Worm (Caenorhabditis elegans): ENCODE data around the gene ZC204.17.
"Not testable (repeated sequence)": the region's sequence is repeated elsewhere in the genome, so short reads cannot be mapped to it uniquely, and the experiment has no call there.

Gene ZC204.17

ce11 chrII:1636392-1636791 lies 9.7 kb downstream of the ZC204.17 start, which contains the start of gene srg-20:
Gene srg-20 (plus strand): TSS chrII:1636692.
- not testable (repeated sequence) for TF ChIP-seq dpl-1 (GFP tag; optimal IDR thresholded peaks at IDR 0.05); B0336.3 (GFP tag; IDR thresholded peaks at IDR 0.05); egrh-3 (GFP tag; IDR thresholded peaks at IDR 0.05)

DNA sequence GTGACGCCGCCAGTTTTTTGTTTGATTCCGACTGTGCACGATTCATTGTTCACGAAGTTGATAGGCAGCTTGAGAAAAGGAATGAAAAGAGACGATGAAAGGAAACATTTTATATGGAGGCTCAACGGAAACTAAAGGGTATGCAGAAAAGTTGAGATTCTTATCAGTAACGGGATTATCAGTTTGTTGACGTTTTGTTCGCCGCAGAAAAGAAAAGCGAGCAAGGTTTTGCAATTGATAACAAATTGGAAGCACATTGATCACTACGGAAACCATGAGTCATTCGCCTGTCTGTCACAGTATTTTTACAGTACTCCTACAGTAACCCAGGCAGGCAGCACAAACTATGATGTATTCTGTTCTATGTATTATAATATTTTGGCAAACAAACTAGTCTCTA lies 10.1 kb downstream of the ZC204.17 start:
- TF ChIP-seq Y79H2A.3 (GFP tag; conservative IDR thresholded peaks at IDR 0.05) (no peak), F23B12.7 (tag; optimal IDR thresholded peaks at IDR 0.05; ENCODE audit: insufficient read depth) (no peak), nhr-80 (tag; optimal IDR thresholded peaks at IDR 0.05) (peak; percentile 9)

ce11 chrII:1633490-1633889 lies 12.6 kb downstream of the ZC204.17 start, which contains the start of gene C08E3.1:
Gene C08E3.1 (plus strand): TSS chrII:1633790.
- not testable (repeated sequence) for TF ChIP-seq bed-1 (GFP tag; IDR thresholded peaks at IDR 0.05); athp-1 (tag; optimal IDR thresholded peaks at IDR 0.05); C17E4.6 (GFP tag; IDR thresholded peaks at IDR 0.05)

DNA sequence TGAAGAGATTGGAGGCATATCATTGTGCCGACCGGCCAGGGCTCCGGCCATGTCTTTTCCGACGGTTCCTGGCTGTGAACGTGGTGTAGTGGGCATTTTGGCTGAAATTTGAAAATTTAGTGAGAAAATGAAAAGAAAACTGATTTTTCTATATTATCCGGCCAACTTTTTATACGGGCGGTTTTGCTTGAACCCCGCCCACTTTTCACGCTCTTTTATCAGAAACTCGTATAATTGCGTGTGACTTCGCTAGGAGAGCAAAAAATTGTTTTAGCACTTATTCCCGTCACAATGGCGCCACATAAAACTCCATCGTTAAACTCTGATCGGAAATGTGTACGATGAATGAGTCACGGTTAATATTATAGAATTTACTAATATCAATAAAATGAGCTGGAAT lies 13.9 kb downstream of the ZC204.17 start, which contains the start of gene C08E3.13:
Gene C08E3.13 (minus strand): TSS at position 101 of the 400 bp plus-strand sequence.
- not testable (repeated sequence) for TF ChIP-seq B0336.3 (GFP tag; IDR thresholded peaks at IDR 0.05); B0035.1 (tag; optimal IDR thresholded peaks at IDR 0.05); mel-28 (tag; optimal IDR thresholded peaks at IDR 0.05; ENCODE audit: borderline replicate concordance)

ce11 chrII:1627783-1628182 lies 18.3 kb downstream of the ZC204.17 start, which contains the start of gene C08E3.15:
Gene C08E3.15 (minus strand): TSS chrII:1627883.
- not testable (repeated sequence) for TF ChIP-seq let-607 (tag; optimal IDR thresholded peaks at IDR 0.05); F37B4.10 (GFP tag; IDR thresholded peaks at IDR 0.05); athp-1 (tag; optimal IDR thresholded peaks at IDR 0.05)

- no peak for TF ChIP-seq F57A8.1 (GFP tag; optimal IDR thresholded peaks at IDR 0.05)
- TF ChIP-seq ekl-4 (GFP tag; IDR thresholded peaks at IDR 0.05), result no peak
- no peak for TF ChIP-seq nhr-179 (tag; optimal IDR thresholded peaks at IDR 0.05)
- TF ChIP-seq madf-6 (GFP tag; IDR thresholded peaks at IDR 0.05), result no peak
Measured at ce11 chrII:1625666-1626065, 20.4 kb downstream of the ZC204.17 start, which contains the start of gene C08E3.14. Gene C08E3.14 (plus strand): TSS chrII:1625966.

DNA sequence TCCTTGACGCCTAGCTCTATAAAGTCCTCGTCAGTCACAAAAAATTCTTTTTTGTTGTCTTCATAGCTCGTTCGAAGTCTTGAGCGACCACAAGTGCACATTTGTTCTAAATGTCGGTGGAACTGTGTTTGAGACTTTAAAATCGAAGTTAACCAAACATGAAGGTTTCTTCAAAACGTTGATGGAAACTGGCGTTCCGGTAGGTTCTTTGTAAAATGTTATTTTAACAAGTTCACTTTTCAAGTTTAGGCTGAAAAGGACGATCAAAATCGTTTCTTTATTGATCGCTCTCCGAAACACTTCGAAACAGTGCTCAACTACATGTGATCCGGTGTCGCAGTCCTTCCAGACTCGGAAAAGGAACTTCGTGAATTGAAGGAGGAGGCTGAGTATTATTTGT lies 21.5 kb downstream of the ZC204.17 start, which contains the start of gene fbxa-160:
Gene fbxa-160 (minus strand): TSS at position 101 of the 400 bp plus-strand sequence.
- TF ChIP-seq gei-17 (GFP tag; optimal IDR thresholded peaks at IDR 0.05) (no peak), B0019.2 (GFP tag; conservative IDR thresholded peaks at IDR 0.05) (no peak)

- TF ChIP-seq sptf-2 (GFP tag; optimal IDR thresholded peaks at IDR 0.05) (no peak), nhr-80 (tag; optimal IDR thresholded peaks at IDR 0.05) (peak; percentile 5)
Measured at ce11 chrII:1621795-1622194, 24.3 kb downstream of the ZC204.17 start.

DNA sequence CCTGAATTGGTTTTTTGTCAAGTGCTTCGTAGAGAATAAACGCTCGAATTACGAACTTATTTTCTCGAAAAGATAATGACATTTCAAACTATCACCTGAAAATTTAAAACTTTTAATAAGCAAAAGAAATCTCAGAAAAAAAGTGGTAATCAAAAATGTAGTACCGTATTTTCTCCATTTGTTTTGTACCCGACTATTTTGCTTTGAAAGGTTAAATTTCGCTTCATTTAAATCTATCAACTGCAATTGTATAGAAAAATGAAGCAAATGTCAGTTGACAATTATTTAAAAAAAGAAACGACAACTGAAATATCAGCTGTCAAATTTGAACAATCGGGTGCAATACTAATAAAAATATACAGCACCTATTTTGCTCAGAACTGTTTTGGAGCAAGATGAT lies 24.9 kb downstream of the ZC204.17 start, which contains the start of gene fbxa-158:
Gene fbxa-158 (minus strand): TSS at position 101 of the 400 bp plus-strand sequence.
- TF ChIP-seq let-607 (tag; optimal IDR thresholded peaks at IDR 0.05) (no peak), T26A5.8 (tag; optimal IDR thresholded peaks at IDR 0.05) (no peak), nhr-27 (tag; optimal IDR thresholded peaks at IDR 0.05) (no peak), nhr-120 (GFP tag; IDR thresholded peaks at IDR 0.05) (no peak), Y53G8AR.9 (GFP tag; conservative IDR thresholded peaks at IDR 0.05) (no peak), aptf-2 (GFP tag; conservative IDR thresholded peaks at IDR 0.05) (no peak), Y56A3A.18 (GFP tag; IDR thresholded peaks at IDR 0.05) (no peak), die-1 (tag; optimal IDR thresholded peaks at IDR 0.05) (no peak), T07F8.4 (tag; optimal IDR thresholded peaks at IDR 0.05) (no peak), madf-3 (GFP tag; IDR thresholded peaks at IDR 0.05) (no peak)

Measured in whole organism, young adult.